Worm (Caenorhabditis elegans): ENCODE data around the gene srg-15.
A peak's percentile ranks its signal among the peaks of the same experiment; 100 is the strongest.

Gene srg-15

DNA sequence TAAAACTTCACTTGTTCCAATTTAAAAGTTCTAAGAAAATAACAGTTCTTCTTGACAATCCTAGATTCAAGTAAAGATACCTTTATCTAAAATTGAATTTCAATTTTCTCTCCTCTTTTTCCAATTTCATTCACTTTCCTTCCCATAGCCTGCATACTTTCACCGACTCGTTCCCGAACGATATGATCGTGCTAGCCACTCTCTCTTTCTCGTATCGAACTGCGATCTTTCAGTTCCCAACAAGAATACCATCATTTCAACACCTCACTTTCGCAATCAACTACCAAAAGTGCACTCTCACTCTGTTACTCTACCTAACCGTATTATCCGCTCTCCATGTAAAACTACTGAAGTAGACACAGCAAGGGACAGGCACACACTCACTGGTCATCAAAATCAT is 39.8 kb upstream of the srg-15 start:
- TF ChIP-seq nhr-237 (tag; optimal IDR thresholded peaks at IDR 0.05) (no peak), zip-8 (tag; optimal IDR thresholded peaks at IDR 0.05) (no peak), nhr-2 (tag; optimal IDR thresholded peaks at IDR 0.05) (no peak), unc-120 (tag; optimal IDR thresholded peaks at IDR 0.05; ENCODE audit: poor library complexity, severe bottlenecking) (no peak), flh-1 (GFP tag; optimal IDR thresholded peaks at IDR 0.05) (no peak), lin-13 (tag; optimal IDR thresholded peaks at IDR 0.05) (no peak), sptf-1 (tag; optimal IDR thresholded peaks at IDR 0.05) (no peak), lsy-2 (tag; optimal IDR thresholded peaks at IDR 0.05) (no peak), mls-2 (tag; optimal IDR thresholded peaks at IDR 0.05) (no peak), nhr-28 (tag; optimal IDR thresholded peaks at IDR 0.05) (no peak), ceh-83 (GFP tag; optimal IDR thresholded peaks at IDR 0.05) (no peak), pha-4 (tag; optimal IDR thresholded peaks at IDR 0.05) (no peak)

DNA sequence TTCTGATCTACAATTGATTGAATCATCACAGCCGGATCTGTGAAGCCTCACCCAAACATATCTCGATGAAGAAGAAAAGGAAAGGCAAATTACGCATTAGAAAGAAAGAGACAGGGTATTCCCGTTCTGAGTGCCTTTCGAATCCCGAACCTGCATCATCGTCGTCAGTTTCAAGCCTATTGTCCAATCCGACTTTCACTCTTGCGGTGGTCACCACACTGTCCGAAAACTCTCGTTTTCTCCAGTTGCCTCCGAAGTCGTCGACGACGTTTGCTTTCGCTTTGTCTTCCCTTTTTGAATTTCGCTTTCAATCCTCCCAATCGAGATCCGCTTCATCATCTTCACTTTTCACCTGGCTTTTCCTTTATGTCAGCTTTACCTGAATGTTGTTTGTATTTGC is 38.9 kb upstream of the srg-15 start:
- TF ChIP-seq ham-2 (GFP tag; optimal IDR thresholded peaks at IDR 0.05), result peak; percentile 80
- peak; percentile 99 for TF ChIP-seq blmp-1 (tag; optimal IDR thresholded peaks at IDR 0.05)
- peak; percentile 58 for TF ChIP-seq elt-1 (tag; optimal IDR thresholded peaks at IDR 0.05; ENCODE audit: borderline replicate concordance, insufficient read depth)
- no peak for TF ChIP-seq ceh-83 (GFP tag; optimal IDR thresholded peaks at IDR 0.05)

ce11 chrII:8748638-8749037 is 38.4 kb upstream of the srg-15 start:
- TF ChIP-seq sem-2 (GFP tag; optimal IDR thresholded peaks at IDR 0.05) (no peak), mep-1 (tag; optimal IDR thresholded peaks at IDR 0.05) (no peak), ceh-39 (tag; optimal IDR thresholded peaks at IDR 0.05) (no peak), lin-32 (GFP tag; optimal IDR thresholded peaks at IDR 0.05) (no peak), ztf-11 (tag; optimal IDR thresholded peaks at IDR 0.05) (no peak), cnd-1 (tag; optimal IDR thresholded peaks at IDR 0.05) (peak; percentile 69), M03D4.4 (tag; optimal IDR thresholded peaks at IDR 0.05) (no peak), elt-3 (tag; optimal IDR thresholded peaks at IDR 0.05) (no peak), unc-62 (GFP tag; optimal IDR thresholded peaks at IDR 0.05) (no peak), lin-13 (tag; optimal IDR thresholded peaks at IDR 0.05) (no peak), ces-1 (GFP tag; optimal IDR thresholded peaks at IDR 0.05) (peak; percentile 58), pha-4 (tag; optimal IDR thresholded peaks at IDR 0.05) (no peak), ceh-43 (GFP tag; optimal IDR thresholded peaks at IDR 0.05) (no peak), nhr-28 (tag; optimal IDR thresholded peaks at IDR 0.05) (no peak), mls-2 (tag; optimal IDR thresholded peaks at IDR 0.05) (no peak), unc-39 (tag; optimal IDR thresholded peaks at IDR 0.05) (no peak), nhr-2 (tag; optimal IDR thresholded peaks at IDR 0.05) (no peak)

DNA sequence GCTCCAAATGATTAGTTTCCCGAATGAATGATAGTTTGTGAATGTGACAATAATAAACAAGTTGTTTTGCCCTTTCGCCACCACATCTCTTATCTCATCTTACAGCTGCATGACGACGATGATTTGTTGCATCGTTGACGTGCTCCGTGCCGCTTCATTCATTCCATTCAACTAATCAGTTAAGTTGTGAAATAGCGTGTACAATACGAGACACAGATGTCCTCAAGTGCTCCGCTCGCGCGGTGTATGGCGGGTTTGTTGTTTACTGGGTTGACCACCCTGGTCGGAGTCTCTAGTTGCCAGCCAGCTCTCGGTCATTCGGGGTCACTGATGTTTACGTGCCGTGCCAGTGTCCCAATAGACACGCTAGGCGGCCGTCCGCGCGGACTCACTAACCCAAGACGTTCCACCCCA is 37.7 kb upstream of the srg-15 start:
- no peak for TF ChIP-seq nhr-76 (tag; optimal IDR thresholded peaks at IDR 0.05)
- peak; percentile 55 for TF ChIP-seq drap-1 (GFP tag; optimal IDR thresholded peaks at IDR 0.05)
- no peak for TF ChIP-seq lsy-2 (tag; optimal IDR thresholded peaks at IDR 0.05)
- TF ChIP-seq M03D4.4 (tag; optimal IDR thresholded peaks at IDR 0.05), result peak; percentile 40
- no peak for TF ChIP-seq sem-2 (GFP tag; optimal IDR thresholded peaks at IDR 0.05)
- TF ChIP-seq nhr-237 (tag; optimal IDR thresholded peaks at IDR 0.05), result no peak
- peak; percentile 68 for TF ChIP-seq mls-2 (tag; optimal IDR thresholded peaks at IDR 0.05)
- peak; percentile 24 for TF ChIP-seq unc-120 (tag; optimal IDR thresholded peaks at IDR 0.05; ENCODE audit: poor library complexity, severe bottlenecking)
- no peak for TF ChIP-seq ztf-11 (tag; optimal IDR thresholded peaks at IDR 0.05)
- no peak for TF ChIP-seq unc-39 (tag; optimal IDR thresholded peaks at IDR 0.05)
- TF ChIP-seq ces-1 (GFP tag; optimal IDR thresholded peaks at IDR 0.05), result peak; percentile 30
- no peak for TF ChIP-seq nhr-12 (tag; optimal IDR thresholded peaks at IDR 0.05)
- TF ChIP-seq blmp-1 (tag; optimal IDR thresholded peaks at IDR 0.05), result no peak
- TF ChIP-seq nhr-28 (tag; optimal IDR thresholded peaks at IDR 0.05), result no peak
- TF ChIP-seq ham-2 (GFP tag; optimal IDR thresholded peaks at IDR 0.05), result no peak
- peak; percentile 7 for TF ChIP-seq nhr-2 (tag; optimal IDR thresholded peaks at IDR 0.05)
- TF ChIP-seq flh-1 (GFP tag; optimal IDR thresholded peaks at IDR 0.05), result no peak
- TF ChIP-seq elt-1 (tag; optimal IDR thresholded peaks at IDR 0.05; ENCODE audit: borderline replicate concordance, insufficient read depth), result no peak
- TF ChIP-seq ceh-83 (GFP tag; optimal IDR thresholded peaks at IDR 0.05), result no peak
- TF ChIP-seq pha-4 (tag; optimal IDR thresholded peaks at IDR 0.05), result peak; percentile 69
- peak; percentile 32 for TF ChIP-seq mab-5 (tag; optimal IDR thresholded peaks at IDR 0.05)
- no peak for TF ChIP-seq tbx-8 (GFP tag; optimal IDR thresholded peaks at IDR 0.05)
- TF ChIP-seq sptf-1 (tag; optimal IDR thresholded peaks at IDR 0.05), result no peak
- TF ChIP-seq ceh-39 (tag; optimal IDR thresholded peaks at IDR 0.05), result no peak
- TF ChIP-seq unc-62 (GFP tag; optimal IDR thresholded peaks at IDR 0.05), result peak; percentile 65
- no peak for TF ChIP-seq elt-3 (tag; optimal IDR thresholded peaks at IDR 0.05)
- TF ChIP-seq lin-13 (tag; optimal IDR thresholded peaks at IDR 0.05), result no peak
- no peak for TF ChIP-seq snpc-4 (tag; optimal IDR thresholded peaks at IDR 0.05)
- TF ChIP-seq zip-8 (tag; optimal IDR thresholded peaks at IDR 0.05), result no peak
- no peak for TF ChIP-seq hlh-1 (tag; optimal IDR thresholded peaks at IDR 0.05)
- TF ChIP-seq mep-1 (tag; optimal IDR thresholded peaks at IDR 0.05), result peak; percentile 8
- peak; percentile 63 for TF ChIP-seq cnd-1 (tag; optimal IDR thresholded peaks at IDR 0.05)
- no peak for TF ChIP-seq bed-3 (GFP tag; optimal IDR thresholded peaks at IDR 0.05)
- TF ChIP-seq ceh-43 (GFP tag; optimal IDR thresholded peaks at IDR 0.05), result peak; percentile 29
- no peak for TF ChIP-seq lin-32 (GFP tag; optimal IDR thresholded peaks at IDR 0.05)

All from whole organism, mixed stage, embryonic.